Worm (Caenorhabditis elegans): ENCODE data around the gene dod-24.

- TF ChIP-seq him-1 (tag; optimal IDR thresholded peaks at IDR 0.05) (no peak), W03F9.2 (tag; optimal IDR thresholded peaks at IDR 0.05) (no peak), dao-5 (tag; optimal IDR thresholded peaks at IDR 0.05) (no peak)
Measured at ce11 chrIV:12989355-12989754, 48.2 kb upstream of the dod-24 start, which contains the start of gene K10D11.6.
